Fruit fly (Drosophila melanogaster) whole organism, prepupa: ENCODE data around the gene CG5860.
A peak's percentile ranks its signal among the peaks of the same experiment; 100 is the strongest.

ENCODE experiments used
- CG10631 ChIP-seq: fragments of 200-800 bp; sonication (Bioruptor generic); optimal IDR thresholded peaks from 2 replicates; lab custom pipeline; 2016; ENCODE audit warnings: missing biosample characterization, missing genetic modification characterization
- CG10669 ChIP-seq: fragments of 200-800 bp; sonication (Bioruptor generic); optimal IDR thresholded peaks from 3 replicates; lab custom pipeline; 2018; ENCODE audit warnings: missing biosample characterization, mild to moderate bottlenecking, missing genetic modification characterization, moderate library complexity
- CG11294 ChIP-seq: fragments of 200-800 bp; sonication (Bioruptor generic); IDR thresholded peaks from 2 replicates; pipeline ENCODE4 v1.3.6; 2022; ENCODE audit warnings: missing biosample characterization, missing genetic modification characterization
- CG11762 ChIP-seq: fragments of 200-800 bp; sonication (Bioruptor generic); optimal IDR thresholded peaks from 3 replicates; lab custom pipeline; 2016; ENCODE audit warnings: missing biosample characterization, missing genetic modification characterization; ENCODE audit not compliant: insufficient read depth
- CG15336 ChIP-seq: fragments of 200-800 bp; sonication (Bioruptor generic); IDR thresholded peaks from 2 replicates; pipeline ENCODE4 v1.3.6; 2022; ENCODE audit warnings: missing biosample characterization, missing genetic modification characterization
- CG1621 ChIP-seq: fragments of 200-800 bp; sonication (Bioruptor generic); optimal IDR thresholded peaks from 3 replicates; lab custom pipeline; 2018; ENCODE audit warnings: missing biosample characterization, mild to moderate bottlenecking, missing genetic modification characterization
- CG16779 ChIP-seq: fragments of 200-800 bp; sonication (Bioruptor generic); optimal IDR thresholded peaks from 3 replicates; lab custom pipeline; 2017; ENCODE audit warnings: missing biosample characterization, mild to moderate bottlenecking, missing genetic modification characterization
- CG31627 ChIP-seq: fragments of 200-800 bp; sonication (Bioruptor generic); optimal IDR thresholded peaks from 3 replicates; lab custom pipeline; 2016; ENCODE audit warnings: missing biosample characterization, missing genetic modification characterization
- CG32006 ChIP-seq: fragments of 200-800 bp; sonication (Bioruptor generic); optimal IDR thresholded peaks from 3 replicates; lab custom pipeline; 2017; ENCODE audit warnings: missing biosample characterization, mild to moderate bottlenecking, missing genetic modification characterization
- CG34406 ChIP-seq: fragments of 200-800 bp; sonication (Bioruptor generic); optimal IDR thresholded peaks from 3 replicates; lab custom pipeline; 2016; ENCODE audit warnings: missing biosample characterization, missing genetic modification characterization
- CG3919 ChIP-seq: fragments of 200-800 bp; sonication (Bioruptor generic); optimal IDR thresholded peaks from 3 replicates; lab custom pipeline; 2016; ENCODE audit warnings: missing biosample characterization, missing genetic modification characterization
- CG4318 ChIP-seq: fragments of 200-800 bp; sonication (Bioruptor generic); optimal IDR thresholded peaks from 3 replicates; lab custom pipeline; 2017; ENCODE audit warnings: missing biosample characterization, mild to moderate bottlenecking, missing genetic modification characterization
- CG6276 ChIP-seq: fragments of 200-800 bp; sonication (Bioruptor generic); optimal IDR thresholded peaks from 2 replicates; lab custom pipeline; 2017; ENCODE audit warnings: missing biosample characterization, mild to moderate bottlenecking, missing genetic modification characterization
- CG6792 ChIP-seq: fragments of 200-800 bp; sonication (Bioruptor generic); optimal IDR thresholded peaks from 3 replicates; lab custom pipeline; 2016; ENCODE audit warnings: missing biosample characterization, missing genetic modification characterization
- CG6808 ChIP-seq: fragments of 200-800 bp; sonication (Bioruptor generic); optimal IDR thresholded peaks from 3 replicates; lab custom pipeline; 2017; ENCODE audit warnings: missing biosample characterization, missing genetic modification characterization, mild to moderate bottlenecking, moderate library complexity, missing genetic modification reagents
- CG6854 ChIP-seq: fragments of 200-800 bp; sonication (Bioruptor generic); optimal IDR thresholded peaks from 2 replicates; lab custom pipeline; 2017; ENCODE audit warnings: missing biosample characterization, mild to moderate bottlenecking, missing genetic modification characterization
- CG7368 ChIP-seq: fragments of 200-800 bp; sonication (Bioruptor generic); optimal IDR thresholded peaks from 3 replicates; lab custom pipeline; 2016; ENCODE audit warnings: missing biosample characterization, missing genetic modification characterization
- CG8319 ChIP-seq: fragments of 200-800 bp; sonication (Bioruptor generic); optimal IDR thresholded peaks from 3 replicates; lab custom pipeline; 2016; ENCODE audit warnings: missing biosample characterization, missing genetic modification characterization
- CG8632 ChIP-seq: fragments of 200-800 bp; sonication (Bioruptor generic); optimal IDR thresholded peaks from 3 replicates; lab custom pipeline; 2016; ENCODE audit warnings: missing biosample characterization, missing genetic modification characterization
- CG9139 ChIP-seq: fragments of 200-800 bp; sonication (Bioruptor generic); optimal IDR thresholded peaks from 3 replicates; lab custom pipeline; 2017; ENCODE audit warnings: missing biosample characterization, mild to moderate bottlenecking, missing genetic modification characterization
- Eip75B ChIP-seq: fragments of 200-800 bp; sonication (Bioruptor generic); optimal IDR thresholded peaks from 3 replicates; lab custom pipeline; 2016; ENCODE audit warnings: missing biosample characterization, missing genetic modification characterization
- Eip78C ChIP-seq: fragments of 200-800 bp; sonication (Bioruptor generic); peaks from one replicate; lab custom pipeline; 2016; ENCODE audit warnings: missing biosample characterization, missing genetic modification characterization
- Ets21C ChIP-seq: fragments of 200-800 bp; sonication (Bioruptor generic); optimal IDR thresholded peaks from 3 replicates; lab custom pipeline; 2016; ENCODE audit warnings: missing biosample characterization, missing genetic modification characterization
- Hr39 ChIP-seq: fragments of 200-800 bp; sonication (Bioruptor generic); optimal IDR thresholded peaks from 2 replicates; lab custom pipeline; 2016; ENCODE audit warnings: missing biosample characterization, missing genetic modification characterization
- Hr4 ChIP-seq: fragments of 200-800 bp; sonication (Bioruptor generic); optimal IDR thresholded peaks from 3 replicates; lab custom pipeline; 2016; ENCODE audit warnings: missing biosample characterization, missing genetic modification characterization
- Lpt ChIP-seq: fragments of 200-800 bp; sonication (Bioruptor generic); optimal IDR thresholded peaks from 3 replicates; lab custom pipeline; 2016; ENCODE audit warnings: missing biosample characterization, missing genetic modification characterization
- Met ChIP-seq: fragments of 200-800 bp; sonication (Bioruptor generic); optimal IDR thresholded peaks from 3 replicates; lab custom pipeline; 2016; ENCODE audit warnings: missing biosample characterization, missing genetic modification characterization
- OdsH ChIP-seq: fragments of 200-800 bp; sonication (Bioruptor generic); optimal IDR thresholded peaks from 3 replicates; lab custom pipeline; 2016; ENCODE audit warnings: missing biosample characterization, missing genetic modification characterization
- Smox ChIP-seq: fragments of 200-800 bp; sonication (Bioruptor generic); optimal IDR thresholded peaks from 3 replicates; lab custom pipeline; 2016; ENCODE audit warnings: missing biosample characterization, missing genetic modification characterization
- Sox102F ChIP-seq: fragments of 200-800 bp; sonication (Bioruptor generic); optimal IDR thresholded peaks from 2 replicates; lab custom pipeline; 2016; ENCODE audit warnings: missing biosample characterization, mild to moderate bottlenecking, missing genetic modification characterization
- Sox14 ChIP-seq: fragments of 200-800 bp; sonication (Bioruptor generic); optimal IDR thresholded peaks from 3 replicates; lab custom pipeline; 2016; ENCODE audit warnings: missing biosample characterization, missing genetic modification characterization
- Sox15 ChIP-seq: fragments of 200-800 bp; sonication (Bioruptor generic); optimal IDR thresholded peaks from 3 replicates; lab custom pipeline; 2016; ENCODE audit warnings: missing biosample characterization, missing genetic modification characterization
- acj6 ChIP-seq: fragments of 200-800 bp; sonication (Bioruptor generic); optimal IDR thresholded peaks from 3 replicates; lab custom pipeline; 2016; ENCODE audit warnings: missing biosample characterization, missing genetic modification characterization
- cyc ChIP-seq: fragments of 200-800 bp; sonication (Bioruptor generic); optimal IDR thresholded peaks from 3 replicates; lab custom pipeline; 2016; ENCODE audit warnings: missing biosample characterization, missing genetic modification characterization
- dac ChIP-seq: fragments of 200-800 bp; sonication (Bioruptor generic); optimal IDR thresholded peaks from 2 replicates; lab custom pipeline; 2017; ENCODE audit warnings: missing biosample characterization, mild to moderate bottlenecking, missing genetic modification characterization
- eg ChIP-seq: fragments of 200-800 bp; sonication (Bioruptor generic); IDR thresholded peaks from 3 replicates; pipeline ENCODE4 v1.3.6; 2022; ENCODE audit warnings: missing biosample characterization, missing genetic modification characterization
- esn ChIP-seq: fragments of 200-800 bp; sonication (Bioruptor generic); optimal IDR thresholded peaks from 2 replicates; lab custom pipeline; 2016; ENCODE audit warnings: missing biosample characterization, mild to moderate bottlenecking, missing genetic modification characterization, moderate library complexity
- fkh ChIP-seq: fragments of 200-800 bp; sonication (Bioruptor generic); optimal IDR thresholded peaks from 3 replicates; lab custom pipeline; 2017; ENCODE audit warnings: missing biosample characterization, mild to moderate bottlenecking, missing genetic modification characterization, moderate library complexity
- lz ChIP-seq: fragments of 200-800 bp; sonication (Bioruptor generic); optimal IDR thresholded peaks from 3 replicates; lab custom pipeline; 2016; ENCODE audit warnings: missing biosample characterization, missing genetic modification characterization
- net ChIP-seq: fragments of 200-800 bp; sonication (Bioruptor generic); optimal IDR thresholded peaks from 3 replicates; lab custom pipeline; 2016; ENCODE audit warnings: missing biosample characterization, missing genetic modification characterization
- pdm3 ChIP-seq: fragments of 200-800 bp; sonication (Bioruptor generic); optimal IDR thresholded peaks from 3 replicates; lab custom pipeline; 2016; ENCODE audit warnings: missing biosample characterization, missing genetic modification characterization
- salr ChIP-seq, 2 experiments: fragments of 200-800 bp; sonication (Bioruptor generic); optimal IDR thresholded peaks; 3 replicates each; lab custom pipeline; 2016 to 2018; ENCODE audit warnings: missing biosample characterization in 2 of 2, missing genetic modification characterization in 2 of 2, mild to moderate bottlenecking in 1 of 2
- svp ChIP-seq: fragments of 200-800 bp; sonication (Bioruptor generic); peaks from one replicate; lab custom pipeline; 2016; ENCODE audit warnings: missing biosample characterization, missing genetic modification characterization
- topi ChIP-seq: fragments of 200-800 bp; sonication (Bioruptor generic); optimal IDR thresholded peaks from 3 replicates; lab custom pipeline; 2016; ENCODE audit warnings: missing biosample characterization, missing genetic modification characterization
- vri ChIP-seq: fragments of 200-800 bp; sonication (Bioruptor generic); optimal IDR thresholded peaks from 3 replicates; lab custom pipeline; 2016; ENCODE audit warnings: missing biosample characterization, mild to moderate bottlenecking, missing genetic modification characterization

CG5860 gene

DNA sequence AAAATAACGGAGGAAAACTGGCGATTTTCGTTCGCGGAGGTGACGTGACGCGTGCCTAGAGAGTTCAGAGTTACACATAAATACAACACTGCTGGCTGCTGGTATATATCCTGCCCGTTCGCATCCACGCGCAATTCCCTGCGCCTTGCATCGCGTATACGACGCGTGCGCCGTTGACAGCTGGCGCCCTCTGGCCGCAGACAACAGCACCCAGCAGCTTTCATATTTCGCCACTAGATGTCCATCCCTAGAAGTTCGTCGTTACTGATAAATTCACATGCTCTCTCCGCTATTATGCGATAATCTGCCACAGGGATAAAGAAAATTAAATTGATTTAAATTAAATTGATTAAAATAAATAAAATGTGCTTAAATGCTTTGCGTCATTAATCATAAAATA lies 7.0 kb upstream of the CG5860 start, which contains the start of gene Sur-8:
Gene Sur-8 (minus strand): TSS at position 82 of the 400 bp plus-strand sequence.
- peak; percentile 49 for TF ChIP-seq net (GFP tag; lab: Kevin White, UChicago)
- TF ChIP-seq CG16779 (tag; lab: Kevin White, UChicago), result no peak
- TF ChIP-seq Lpt (GFP tag; lab: Kevin White, UChicago), result no peak
- TF ChIP-seq CG8319 (GFP tag; lab: Kevin White, UChicago), result peak; percentile 38
- peak; percentile 6 for TF ChIP-seq CG34406 (GFP tag; lab: Kevin White, UChicago)
- TF ChIP-seq OdsH (GFP tag; lab: Kevin White, UChicago), result peak; percentile 51
- TF ChIP-seq CG6792 (GFP tag; lab: Kevin White, UChicago), result peak; percentile 23
- no peak for TF ChIP-seq CG1621 (tag; lab: Kevin White, UChicago)
- peak; percentile 55 for TF ChIP-seq lz (GFP tag; lab: Kevin White, UChicago)
- TF ChIP-seq pdm3 (GFP tag; lab: Kevin White, UChicago), result peak; percentile 65
- peak; percentile 76 for TF ChIP-seq Eip78C (GFP tag; lab: Kevin White, UChicago)
- TF ChIP-seq vri, result peak; percentile 35
- peak; percentile 30 for TF ChIP-seq Eip75B (GFP tag; lab: Kevin White, UChicago)
- TF ChIP-seq CG10631 (GFP tag; lab: Kevin White, UChicago), result peak; percentile 7
- TF ChIP-seq eg (GFP tag; lab: Robert Waterston, UW), result no peak; the same call in 2 of the 3 replicates
- peak; percentile 52 for TF ChIP-seq Sox14
- peak; percentile 68 for TF ChIP-seq svp (GFP tag; lab: Kevin White, UChicago)
- peak; percentile 54 for TF ChIP-seq Met (GFP tag; lab: Kevin White, UChicago)
- peak; percentile 33 for TF ChIP-seq acj6 (GFP tag; lab: Kevin White, UChicago)
- TF ChIP-seq Smox (GFP tag; lab: Kevin White, UChicago), result peak; percentile 30
- TF ChIP-seq CG6854 (GFP tag; lab: Kevin White, UChicago), result no peak
- TF ChIP-seq fkh (GFP tag; lab: Kevin White, UChicago), result peak; percentile 1
- TF ChIP-seq topi (GFP tag; lab: Kevin White, UChicago), result peak; percentile 32
- TF ChIP-seq CG11294, result no peak
- no peak for TF ChIP-seq CG4318 (GFP tag; lab: Kevin White, UChicago)
- peak; percentile 27 for TF ChIP-seq dac
- peak; percentile 62 for TF ChIP-seq esn (GFP tag; lab: Kevin White, UChicago)
- TF ChIP-seq CG6276, result no peak
- peak; percentile 58 for TF ChIP-seq CG31627 (GFP tag; lab: Kevin White, UChicago)
- TF ChIP-seq CG7368, result peak; percentile 8
- TF ChIP-seq Sox102F (GFP tag; lab: Kevin White, UChicago), result peak; percentile 1
- TF ChIP-seq CG15336 (GFP tag; lab: Robert Waterston, UW), result no peak
- TF ChIP-seq Hr39 (GFP tag; lab: Kevin White, UChicago), result peak; percentile 64
- TF ChIP-seq CG6808, result no peak
- TF ChIP-seq Ets21C, result peak; percentile 4
- peak; percentile 9 for TF ChIP-seq CG9139 (GFP tag; lab: Kevin White, UChicago)
- no peak for TF ChIP-seq salr (GFP tag; optimal IDR thresholded peaks at IDR 0.05; lab: Kevin White, UChicago)
- TF ChIP-seq CG8632 (GFP tag; lab: Kevin White, UChicago), result no peak
- peak; percentile 69 for TF ChIP-seq CG3919 (GFP tag; lab: Kevin White, UChicago)
- TF ChIP-seq CG11762 (GFP tag; lab: Kevin White, UChicago), result peak; percentile 15
- peak; percentile 31 for TF ChIP-seq Hr4 (GFP tag; lab: Kevin White, UChicago)
- peak; percentile 26 for TF ChIP-seq CG32006
- TF ChIP-seq Sox15 (GFP tag; lab: Kevin White, UChicago), result no peak
- no peak for TF ChIP-seq CG10669
- peak; percentile 63 for TF ChIP-seq cyc (GFP tag; lab: Kevin White, UChicago)
